Worm (Caenorhabditis elegans): ENCODE measurements around the gene C47D12.2.

C47D12.2 gene

DNA sequence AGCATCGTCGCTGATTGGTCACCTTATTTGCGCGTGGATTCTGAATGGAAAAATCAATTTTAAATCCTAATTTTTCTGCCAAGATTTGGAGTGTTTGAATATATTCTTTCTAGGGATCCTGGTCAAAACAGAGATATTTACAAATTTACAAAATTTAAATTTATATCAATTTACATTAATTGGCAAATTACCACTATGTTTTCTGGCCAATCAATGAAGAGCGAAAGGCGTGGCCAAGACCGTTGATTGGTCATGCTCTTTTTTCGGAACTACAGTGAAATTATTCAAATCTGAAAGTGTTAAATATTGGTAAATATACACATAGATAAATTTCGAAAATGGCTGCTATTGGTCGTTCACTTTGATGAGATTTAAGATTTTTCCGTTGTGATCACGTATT, 33.4 kb upstream of the C47D12.2 start:
- no peak for TF ChIP-seq saeg-2 (GFP tag; IDR thresholded peaks at IDR 0.05)

DNA sequence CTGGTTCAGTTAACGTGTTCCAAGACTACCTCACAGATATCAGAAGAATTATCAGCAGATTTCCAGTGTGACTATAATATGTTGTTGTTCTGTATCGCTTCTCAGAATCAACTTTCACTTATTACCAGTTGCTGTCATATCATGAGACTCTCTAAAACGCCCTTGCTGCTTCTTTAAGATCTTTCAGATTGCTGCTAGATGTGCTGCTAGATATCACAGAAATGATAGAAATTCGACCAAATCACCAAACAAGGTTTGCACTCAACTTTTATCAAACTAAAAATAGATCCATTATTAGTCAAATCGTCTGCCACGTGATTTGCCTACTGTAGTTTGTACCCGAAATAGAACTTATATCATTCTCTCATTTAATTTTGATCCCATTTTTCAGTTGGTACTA, 31.6 kb upstream of the C47D12.2 start:
- TF ChIP-seq R02D3.7 (tag; optimal IDR thresholded peaks at IDR 0.05), result no peak
- TF ChIP-seq unc-130 (GFP tag; optimal IDR thresholded peaks at IDR 0.05), result no peak
- TF ChIP-seq nhr-48 (tag; optimal IDR thresholded peaks at IDR 0.05), result no peak
- no peak for TF ChIP-seq nhr-237 (tag; optimal IDR thresholded peaks at IDR 0.05)
- TF ChIP-seq nhr-6 (tag; optimal IDR thresholded peaks at IDR 0.05), result no peak
- no peak for TF ChIP-seq mxl-3 (GFP tag; optimal IDR thresholded peaks at IDR 0.05)
- TF ChIP-seq lin-38 (GFP tag; IDR thresholded peaks at IDR 0.05), result no peak
- TF ChIP-seq hlh-30 (tag; optimal IDR thresholded peaks at IDR 0.05; ENCODE audit: insufficient read depth), result peak; percentile 6
- TF ChIP-seq fos-1 (tag; optimal IDR thresholded peaks at IDR 0.05), result no peak
- no peak for TF ChIP-seq ceh-20 (GFP tag; IDR thresholded peaks at IDR 0.05)
- TF ChIP-seq mdl-1 (tag; optimal IDR thresholded peaks at IDR 0.05), result peak in 1 of 2 experiments; percentile 1
- TF ChIP-seq unc-62 (GFP tag; optimal IDR thresholded peaks at IDR 0.05 in 1 of 2), result peak in 1 of 2 experiments; percentile 77
- TF ChIP-seq unc-62 (tag; optimal IDR thresholded peaks at IDR 0.05), result no peak
- no peak for TF ChIP-seq hif-1 (tag; optimal IDR thresholded peaks at IDR 0.05)

DNA sequence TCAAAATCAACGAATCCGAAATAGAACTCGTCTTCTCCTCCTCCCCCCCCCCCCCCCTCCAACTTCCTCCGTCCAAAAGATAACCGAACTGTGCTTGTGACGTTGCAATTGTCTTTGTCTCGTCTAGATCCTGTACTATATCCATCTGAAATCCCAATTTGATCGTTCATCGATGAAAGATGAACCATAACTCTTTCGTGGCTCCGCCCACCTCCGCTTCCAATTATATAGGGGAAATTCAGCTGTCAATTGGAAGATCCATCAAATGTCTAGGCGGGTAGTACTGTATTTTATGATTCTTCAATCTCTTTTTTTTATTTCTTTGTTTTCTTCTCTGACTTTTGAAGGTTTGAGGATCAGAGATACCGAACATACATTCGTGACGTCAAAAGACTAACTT, 30.7 kb upstream of the C47D12.2 start:
- TF ChIP-seq F49E8.2 (tag; optimal IDR thresholded peaks at IDR 0.05; ENCODE audit: borderline replicate concordance) (no peak), zag-1 (tag; optimal IDR thresholded peaks at IDR 0.05) (no peak), unc-62 (GFP tag; optimal IDR thresholded peaks at IDR 0.05 in 1 of 2) (peak in 1 of 2 experiments; percentile 53), unc-62 (tag; optimal IDR thresholded peaks at IDR 0.05) (no peak), nhr-6 (tag; optimal IDR thresholded peaks at IDR 0.05) (no peak), nhr-111 (GFP tag; optimal IDR thresholded peaks at IDR 0.05) (no peak), spr-1 (tag; optimal IDR thresholded peaks at IDR 0.05) (no peak), nhr-11 (tag; optimal IDR thresholded peaks at IDR 0.05) (no peak), dmd-9 (GFP tag; IDR thresholded peaks at IDR 0.05) (no peak), Y5F2A.4 (GFP tag; optimal IDR thresholded peaks at IDR 0.05) (no peak), hlh-11 (tag; optimal IDR thresholded peaks at IDR 0.05) (peak; percentile 16), daf-16 (GFP tag; optimal IDR thresholded peaks at IDR 0.05) (no peak), daf-16 (tag; optimal IDR thresholded peaks at IDR 0.05) (no peak), nhr-48 (tag; optimal IDR thresholded peaks at IDR 0.05) (peak; percentile 23), daf-19 (GFP tag; conservative IDR thresholded peaks at IDR 0.05) (no peak), tra-1 (GFP tag; IDR thresholded peaks at IDR 0.05) (no peak), hmg-1.1 (GFP tag; IDR thresholded peaks at IDR 0.05) (no peak), lsy-2 (tag; optimal IDR thresholded peaks at IDR 0.05) (no peak)

- TF ChIP-seq daf-16 (GFP tag; optimal IDR thresholded peaks at IDR 0.05), result no peak
- TF ChIP-seq daf-16 (tag; optimal IDR thresholded peaks at IDR 0.05), result peak; percentile 18
- peak; percentile 6 for TF ChIP-seq dve-1 (tag; optimal IDR thresholded peaks at IDR 0.05; ENCODE audit: insufficient read depth)
- peak; percentile 40 for TF ChIP-seq pqm-1 (tag; optimal IDR thresholded peaks at IDR 0.05)
- peak; percentile 14 for TF ChIP-seq mes-2 (tag; optimal IDR thresholded peaks at IDR 0.05; ENCODE audit: poor library complexity, severe bottlenecking)
- no peak for TF ChIP-seq lim-7 (GFP tag; IDR thresholded peaks at IDR 0.05)
- peak; percentile 43 for TF ChIP-seq hlh-30 (tag; optimal IDR thresholded peaks at IDR 0.05; ENCODE audit: insufficient read depth)
- no peak for TF ChIP-seq Y105C5A.15 (GFP tag; IDR thresholded peaks at IDR 0.05)
- TF ChIP-seq egl-43 (GFP tag; IDR thresholded peaks at IDR 0.05), result no peak
- no peak for TF ChIP-seq nhr-77 (tag; optimal IDR thresholded peaks at IDR 0.05)
- TF ChIP-seq tra-1 (GFP tag; IDR thresholded peaks at IDR 0.05), result no peak
- no peak for TF ChIP-seq ztf-7 (tag; optimal IDR thresholded peaks at IDR 0.05)
- TF ChIP-seq hlh-11 (tag; optimal IDR thresholded peaks at IDR 0.05), result peak; percentile 34
- TF ChIP-seq aha-1 (tag), result peak; percentile 22
- peak; percentile 11 for TF ChIP-seq mxl-3 (GFP tag; optimal IDR thresholded peaks at IDR 0.05)
- peak; percentile 45 for TF ChIP-seq nhr-28 (tag; optimal IDR thresholded peaks at IDR 0.05)
- TF ChIP-seq T26A8.4 (GFP tag; IDR thresholded peaks at IDR 0.05), result no peak
- peak; percentile 17; the same call in 1 of the 2 replicates for TF ChIP-seq dmd-6 (GFP tag; IDR thresholded peaks at IDR 0.05)
- TF ChIP-seq php-3 (GFP tag; IDR thresholded peaks at IDR 0.05), result 0 out of 2 replicates have a peak, but pooled peaks have one; percentile 17
- no peak for TF ChIP-seq nhr-11 (tag; optimal IDR thresholded peaks at IDR 0.05)
- no peak for TF ChIP-seq Y5F2A.4 (GFP tag; optimal IDR thresholded peaks at IDR 0.05)
- TF ChIP-seq nhr-48 (tag; optimal IDR thresholded peaks at IDR 0.05), result no peak
- peak in 1 of 2 experiments; percentile 6 for TF ChIP-seq mdl-1 (tag; optimal IDR thresholded peaks at IDR 0.05)
- no peak for TF ChIP-seq nhr-237 (tag; optimal IDR thresholded peaks at IDR 0.05)
- TF ChIP-seq nhr-25 (tag; optimal IDR thresholded peaks at IDR 0.05; ENCODE audit: borderline replicate concordance, insufficient read depth), result no peak
- no peak for TF ChIP-seq egl-27 (tag; optimal IDR thresholded peaks at IDR 0.05)
- TF ChIP-seq daf-8 (GFP tag; IDR thresholded peaks at IDR 0.05), result no peak
Measured at ce11 chrII:11646276-11646797, 29.8 kb upstream of the C47D12.2 start, which contains the start of gene ghi-1. ghi-1 (plus strand) TSS chrII:11646747.
